Worm (Caenorhabditis elegans) whole organism, L1 larva: Measurements from ENCODE around the gene C08F8.15.

ENCODE experiments used
- C34B4.2 ChIP-seq: sonication (generic microtip); optimal IDR thresholded peaks from 2 replicates; lab custom pipeline; 2017; ENCODE audit warnings: mild to moderate bottlenecking, missing genetic modification characterization, missing compliant biosample characterization
- F16B12.6 ChIP-seq: fragments of 150-350 bp; optimal IDR thresholded peaks from 2 replicates; lab custom pipeline; 2014; ENCODE audit warnings: missing biosample characterization, missing genetic modification characterization
- Y116A8C.19 ChIP-seq: sonication (generic microtip); optimal IDR thresholded peaks from 2 replicates; lab custom pipeline; 2016; ENCODE audit warnings: missing compliant biosample characterization, missing genetic modification characterization, borderline replicate concordance
- blmp-1 ChIP-seq: fragments of 150-350 bp; optimal IDR thresholded peaks from 2 replicates; lab custom pipeline; 2014; ENCODE audit warnings: missing biosample characterization, missing genetic modification characterization
- ceh-63 ChIP-seq: fragments of 200-800 bp; sonication (Bioruptor generic); optimal IDR thresholded peaks from 2 replicates; lab custom pipeline; 2018; ENCODE audit warnings: mild to moderate bottlenecking, missing genetic modification characterization, missing compliant biosample characterization
- ceh-82 ChIP-seq, 3 experiments: fragments of 150-350 bp in 1 of 3; sonication (generic microtip) in 2 of 3; optimal IDR thresholded peaks; 2 replicates each; lab custom pipeline; 2014 to 2017; ENCODE audit warnings: missing biosample characterization in 3 of 3, missing genetic modification characterization in 3 of 3
- dpl-1 ChIP-seq, 3 experiments: fragments of 150-350 bp in 2 of 3; sonication (generic microtip) in 1 of 3; optimal IDR thresholded peaks; 2 replicates each; lab custom pipeline; 2014 to 2017; ENCODE audit warnings: missing biosample characterization in 3 of 3, missing genetic modification characterization in 3 of 3, missing genetic modification reagents in 3 of 3
- dsc-1 ChIP-seq: sonication (generic microtip); optimal IDR thresholded peaks from 2 replicates; lab custom pipeline; 2016; ENCODE audit warnings: mild to moderate bottlenecking, missing genetic modification characterization, missing compliant biosample characterization
- efl-1 ChIP-seq, 4 experiments: fragments of 150-350 bp; optimal IDR thresholded peaks in 3 of 4; peaks in 1 of 4; 1 replicate in 1 of 4; 2 replicates in 3 of 4; lab custom pipeline; 2014; ENCODE audit warnings: missing biosample characterization in 2 of 4, missing genetic modification characterization in 2 of 4, missing genetic modification reagents in 2 of 4
- efl-3 ChIP-seq: fragments of 200-800 bp; sonication (Bioruptor generic); optimal IDR thresholded peaks from 2 replicates; lab custom pipeline; 2018; ENCODE audit warnings: mild to moderate bottlenecking, missing genetic modification characterization, missing compliant biosample characterization
- egl-13 ChIP-seq: sonication (generic microtip); optimal IDR thresholded peaks from 2 replicates; lab custom pipeline; 2016; ENCODE audit warnings: missing genotype, missing genetic modification reagents, missing genetic modification characterization, missing compliant biosample characterization
- egl-27 ChIP-seq, 2 experiments: fragments of 150-350 bp in 1 of 2; sonication (generic microtip); optimal IDR thresholded peaks; 3 replicates each; lab custom pipeline; 2017 to 2018; ENCODE audit warnings: missing biosample characterization in 2 of 2, missing genetic modification characterization in 2 of 2, missing genetic modification reagents in 2 of 2
- elt-2 ChIP-seq: sonication (generic microtip); optimal IDR thresholded peaks from 2 replicates; lab custom pipeline; 2016; ENCODE audit warnings: missing genetic modification characterization, mild to moderate bottlenecking, inconsistent platforms, missing compliant biosample characterization, missing genetic modification reagents
- elt-3 ChIP-seq, 6 experiments: fragments of 150-350 bp in 1 of 6; sonication (generic microtip); optimal IDR thresholded peaks; 2 replicates each; lab custom pipeline; 2017 to 2018; ENCODE audit warnings: missing biosample characterization in 6 of 6, missing genetic modification characterization in 6 of 6, inconsistent platforms in 1 of 6
- fkh-4 ChIP-seq: sonication (generic microtip); optimal IDR thresholded peaks from 2 replicates; lab custom pipeline; 2016; ENCODE audit warnings: missing compliant biosample characterization, missing genetic modification characterization, borderline replicate concordance
- fkh-8 ChIP-seq: sonication (generic microtip); optimal IDR thresholded peaks from 2 replicates; lab custom pipeline; 2016; ENCODE audit warnings: mild to moderate bottlenecking, missing genetic modification characterization, missing compliant biosample characterization
- grh-1 ChIP-seq: fragments of 200-800 bp; sonication (Bioruptor generic); IDR thresholded peaks from 2 replicates; pipeline ENCODE4 v1.3.6; 2022; ENCODE audit warnings: missing genetic modification reagents, missing genetic modification characterization, missing compliant biosample characterization
- hpl-2 ChIP-seq: fragments of 150-350 bp; optimal IDR thresholded peaks from 2 replicates; lab custom pipeline; 2014; ENCODE audit warnings: missing biosample characterization, missing genetic modification reagents, missing genetic modification characterization
- irx-1 ChIP-seq: sonication (generic microtip); optimal IDR thresholded peaks from 2 replicates; lab custom pipeline; 2016; ENCODE audit warnings: missing genetic modification characterization, missing compliant biosample characterization
- isw-1 ChIP-seq: fragments of 200-800 bp; sonication (Bioruptor generic); IDR thresholded peaks from 2 replicates; pipeline ENCODE4 v1.3.6; 2022; ENCODE audit warnings: missing genetic modification characterization, missing compliant biosample characterization
- jun-1 ChIP-seq: fragments of 150-350 bp; optimal IDR thresholded peaks from 2 replicates; lab custom pipeline; 2014; ENCODE audit warnings: missing biosample characterization, missing genetic modification reagents, missing genetic modification characterization
- lin-13 ChIP-seq: fragments of 150-350 bp; optimal IDR thresholded peaks from 2 replicates; lab custom pipeline; 2014; ENCODE audit warnings: missing biosample characterization, missing genetic modification reagents, missing genetic modification characterization
- lin-14 ChIP-seq: fragments of 200-800 bp; sonication (Bioruptor generic); optimal IDR thresholded peaks from 2 replicates; lab custom pipeline; 2018; ENCODE audit warnings: mild to moderate bottlenecking, missing genetic modification characterization, moderate library complexity, missing compliant biosample characterization
- lin-35 ChIP-seq, 2 experiments: fragments of 150-350 bp; optimal IDR thresholded peaks; 2 replicates each; lab custom pipeline; 2014; ENCODE audit warnings: missing biosample characterization in 2 of 2, missing genetic modification characterization in 2 of 2, missing genetic modification reagents in 2 of 2
- lin-39 ChIP-seq: fragments of 150-350 bp; optimal IDR thresholded peaks from 2 replicates; lab custom pipeline; 2014; ENCODE audit warnings: missing biosample characterization, missing genetic modification reagents, missing genetic modification characterization
- lsy-2 ChIP-seq, 2 experiments: fragments of 150-350 bp; optimal IDR thresholded peaks; 2 replicates each; lab custom pipeline; 2014; ENCODE audit warnings: missing biosample characterization in 2 of 2, missing genetic modification characterization in 2 of 2
- mep-1 ChIP-seq: fragments of 150-350 bp; optimal IDR thresholded peaks from 2 replicates; lab custom pipeline; 2014; ENCODE audit warnings: missing biosample characterization, missing genetic modification characterization
- nhr-19 ChIP-seq: fragments of 200-800 bp; sonication (Bioruptor generic); conservative IDR thresholded peaks from 2 replicates; pipeline ENCODE4 v1.3.6; 2022; ENCODE audit warnings: missing genetic modification characterization, missing compliant biosample characterization
- nhr-20 ChIP-seq: sonication (generic microtip); optimal IDR thresholded peaks from 2 replicates; lab custom pipeline; 2016; ENCODE audit warnings: mild to moderate bottlenecking, missing genetic modification characterization, missing compliant biosample characterization
- nhr-237 ChIP-seq: fragments of 150-350 bp; optimal IDR thresholded peaks from 2 replicates; lab custom pipeline; 2014; ENCODE audit warnings: missing biosample characterization, missing genetic modification characterization
- nhr-28 ChIP-seq: fragments of 150-350 bp; optimal IDR thresholded peaks from 2 replicates; lab custom pipeline; 2014; ENCODE audit warnings: missing biosample characterization, missing genetic modification characterization
- nhr-47 ChIP-seq: sonication (generic microtip); optimal IDR thresholded peaks from 2 replicates; lab custom pipeline; 2016; ENCODE audit warnings: mild to moderate bottlenecking, missing genetic modification characterization, moderate library complexity, missing compliant biosample characterization
- nhr-71 ChIP-seq: sonication (generic microtip); optimal IDR thresholded peaks from 2 replicates; lab custom pipeline; 2016; ENCODE audit warnings: mild to moderate bottlenecking, missing genetic modification characterization, moderate library complexity, missing compliant biosample characterization
- pag-3 ChIP-seq: sonication (generic microtip); optimal IDR thresholded peaks from 2 replicates; lab custom pipeline; 2017; ENCODE audit warnings: missing genetic modification characterization, mild to moderate bottlenecking, missing compliant biosample characterization, antibody characterized with exemption, borderline replicate concordance; ENCODE audit not compliant: insufficient read depth
- pax-3 ChIP-seq: fragments of 200-800 bp; sonication (Bioruptor generic); optimal IDR thresholded peaks from 2 replicates; lab custom pipeline; 2018; ENCODE audit warnings: mild to moderate bottlenecking, missing genetic modification characterization, moderate library complexity, missing compliant biosample characterization
- rnt-1 ChIP-seq: sonication (generic microtip); optimal IDR thresholded peaks from 2 replicates; lab custom pipeline; 2016; ENCODE audit warnings: mild to moderate bottlenecking, missing genetic modification characterization, moderate library complexity, missing compliant biosample characterization
- skn-1 ChIP-seq: fragments of 150-350 bp; optimal IDR thresholded peaks from 2 replicates; lab custom pipeline; 2014; ENCODE audit warnings: missing biosample characterization, missing genetic modification characterization
- snpc-4 ChIP-seq: fragments of 150-350 bp; optimal IDR thresholded peaks from 2 replicates; lab custom pipeline; 2014; ENCODE audit warnings: missing biosample characterization, missing genetic modification characterization
- snu-23 ChIP-seq: sonication (generic microtip); optimal IDR thresholded peaks from 2 replicates; lab custom pipeline; 2016; ENCODE audit warnings: missing genetic modification characterization, missing compliant biosample characterization
- sox-4 ChIP-seq: sonication (generic microtip); optimal IDR thresholded peaks from 2 replicates; lab custom pipeline; 2016; ENCODE audit warnings: missing genetic modification characterization, missing compliant biosample characterization
- tbx-2 ChIP-seq: sonication (generic microtip); optimal IDR thresholded peaks from 2 replicates; lab custom pipeline; 2016; ENCODE audit warnings: missing genetic modification characterization, missing compliant biosample characterization
- xbp-1 ChIP-seq: sonication (generic microtip); optimal IDR thresholded peaks from 2 replicates; lab custom pipeline; 2016; ENCODE audit warnings: missing genetic modification characterization, missing compliant biosample characterization
- ztf-4 ChIP-seq: fragments of 150-350 bp; optimal IDR thresholded peaks from 2 replicates; lab custom pipeline; 2014; ENCODE audit warnings: missing biosample characterization, missing genetic modification characterization

The C08F8.15 gene

ce11 chrIV:11149454-11150163 is 11.0 kb downstream of the C08F8.15 start, which contains the start of the genes F01G4.6 and pfd-1 (continued):
- TF ChIP-seq irx-1 (tag; lab: Kevin White, UChicago) (peak; percentile 81), lin-13 (GFP tag; lab: Kevin White, UChicago) (peak; percentile 93), grh-1 (GFP tag; lab: Robert Waterston, UW) (peak; percentile 84)
- TF ChIP-seq, all 84 proteins: peak for 64

- no peak for TF ChIP-seq xbp-1 (tag; lab: Kevin White, UChicago)
- no peak for TF ChIP-seq elt-2 (tag; lab: Kevin White, UChicago)
- TF ChIP-seq skn-1 (tag; lab: Kevin White, UChicago), result peak; percentile 15
- TF ChIP-seq efl-1 (optimal IDR thresholded peaks at IDR 0.05; lab: Kevin White, UChicago), result no peak
- TF ChIP-seq efl-1 (GFP tag; optimal IDR thresholded peaks at IDR 0.05 in 1 of 2; lab: Kevin White, UChicago), result peak; percentile 4 to 63
- peak; percentile 8 for TF ChIP-seq F16B12.6
- TF ChIP-seq pax-3 (tag; lab: Kevin White, UChicago), result peak; percentile 68
- TF ChIP-seq fkh-8 (tag; lab: Kevin White, UChicago), result peak; percentile 49
- peak; percentile 25 for TF ChIP-seq nhr-71 (tag; lab: Kevin White, UChicago)
- peak; percentile 36 for TF ChIP-seq rnt-1
- no peak for TF ChIP-seq sox-4 (tag; lab: Kevin White, UChicago)
- no peak for TF ChIP-seq nhr-28
- TF ChIP-seq Y116A8C.19 (tag; lab: Kevin White, UChicago), result no peak
- TF ChIP-seq dpl-1 (GFP tag; optimal IDR thresholded peaks at IDR 0.05; lab: Kevin White, UChicago), result no peak
- peak in 1 of 6 experiments; percentile 8 for TF ChIP-seq elt-3 (tag; optimal IDR thresholded peaks at IDR 0.05; lab: Kevin White, UChicago)
- TF ChIP-seq nhr-47 (tag; lab: Kevin White, UChicago), result no peak
- peak; percentile 25 for TF ChIP-seq blmp-1 (tag; lab: Kevin White, UChicago)
- TF ChIP-seq nhr-20 (tag; lab: Kevin White, UChicago), result no peak
- peak in 1 of 3 experiments; percentile 0 for TF ChIP-seq ceh-82 (tag; optimal IDR thresholded peaks at IDR 0.05; lab: Kevin White, UChicago)
- peak; percentile 54 for TF ChIP-seq dsc-1 (tag; lab: Kevin White, UChicago)
- peak; percentile 4; the same call in 1 of the 2 replicates for TF ChIP-seq nhr-19 (GFP tag; lab: Robert Waterston, UW)
- TF ChIP-seq egl-27 (tag; optimal IDR thresholded peaks at IDR 0.05; lab: Kevin White, UChicago), result no peak
- TF ChIP-seq pag-3, result peak; percentile 74
- TF ChIP-seq ceh-63, result no peak
- peak; percentile 51 for TF ChIP-seq snu-23
- TF ChIP-seq lsy-2 (tag; optimal IDR thresholded peaks at IDR 0.05; lab: Kevin White, UChicago), result no peak
- TF ChIP-seq lin-39 (tag; lab: Kevin White, UChicago), result no peak
- no peak for TF ChIP-seq C34B4.2
- TF ChIP-seq nhr-237 (tag; lab: Kevin White, UChicago), result no peak
- peak in 1 of 2 experiments; percentile 23 for TF ChIP-seq lin-35 (GFP tag; optimal IDR thresholded peaks at IDR 0.05; lab: Kevin White, UChicago)
- TF ChIP-seq hpl-2 (GFP tag; lab: Kevin White, UChicago), result no peak
- TF ChIP-seq efl-3 (GFP tag; lab: Kevin White, UChicago), result no peak
- no peak for TF ChIP-seq ztf-4 (tag; lab: Kevin White, UChicago)
- no peak for TF ChIP-seq snpc-4 (tag; lab: Kevin White, UChicago)
- no peak for TF ChIP-seq egl-13 (tag; lab: Kevin White, UChicago)
- peak; percentile 55 for TF ChIP-seq lin-14
- TF ChIP-seq jun-1 (tag; lab: Kevin White, UChicago), result no peak
- TF ChIP-seq tbx-2, result no peak
- TF ChIP-seq fkh-4 (tag; lab: Kevin White, UChicago), result peak; percentile 2
- peak; percentile 5 for TF ChIP-seq mep-1 (tag; lab: Kevin White, UChicago)
- no peak for TF ChIP-seq isw-1 (GFP tag; lab: Robert Waterston, UW)
- TF ChIP-seq, all 84 proteins: peak for 18
Observed at ce11 chrIV:11148788-11149366, 11.7 kb downstream of the C08F8.15 start.
